Worm (Caenorhabditis elegans) whole organism, L4/young adult: ENCODE measurements around the gene dmsr-12.

ENCODE experiments used
- W03F9.2 ChIP-seq: fragments of 150-350 bp; optimal IDR thresholded peaks from 2 replicates; lab custom pipeline; 2014; ENCODE audit warnings: missing biosample characterization, missing genetic modification characterization
- dao-5 ChIP-seq: sonication (generic microtip); optimal IDR thresholded peaks from 2 replicates; lab custom pipeline; 2016; ENCODE audit warnings: missing genotype, missing genetic modification characterization, moderate library complexity, missing compliant biosample characterization

DNA sequence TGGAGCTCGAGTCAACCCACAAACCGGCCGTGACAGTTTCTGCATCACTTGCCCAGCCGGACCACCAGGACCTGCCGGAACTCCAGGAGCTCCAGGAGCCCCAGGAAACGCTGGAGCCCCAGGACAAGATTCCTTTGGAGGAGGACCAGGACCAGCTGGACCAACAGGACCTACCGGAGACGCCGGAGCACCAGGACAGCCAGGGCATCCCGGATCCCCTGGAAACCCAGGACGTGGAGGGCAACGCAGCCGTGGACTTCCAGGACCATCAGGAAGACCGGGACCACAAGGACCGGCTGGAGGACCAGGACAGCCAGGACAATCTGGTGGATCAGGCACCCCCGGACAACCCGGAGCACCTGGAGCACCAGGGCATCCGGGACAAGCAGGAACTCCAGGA lies 23.8 kb upstream of the dmsr-12 start:
- TF ChIP-seq dao-5 (no peak), W03F9.2 (tag; lab: Kevin White, UChicago) (no peak)
